Worm (Caenorhabditis elegans) whole organism, mixed stage, embryonic: Measurements from ENCODE around the gene bath-38.

Source experiments
- cnd-1 ChIP-seq: fragments of 200-800 bp; sonication (Bioruptor generic); optimal IDR thresholded peaks from 2 replicates; lab custom pipeline; 2018; ENCODE audit warnings: mild to moderate bottlenecking, missing genetic modification characterization, missing compliant biosample characterization
- drap-1 ChIP-seq: fragments of 200-800 bp; sonication (Bioruptor generic); optimal IDR thresholded peaks from 3 replicates; lab custom pipeline; 2018; ENCODE audit warnings: mild to moderate bottlenecking, missing genetic modification characterization, missing compliant biosample characterization
- ham-2 ChIP-seq: fragments of 200-800 bp; sonication (Bioruptor generic); optimal IDR thresholded peaks from 2 replicates; lab custom pipeline; 2018; ENCODE audit warnings: mild to moderate bottlenecking, missing genetic modification characterization, missing compliant biosample characterization
- hlh-1 ChIP-seq: fragments of 150-350 bp; optimal IDR thresholded peaks from 2 replicates; lab custom pipeline; 2014; ENCODE audit warnings: missing biosample characterization, missing genetic modification reagents, missing genetic modification characterization
- lin-13 ChIP-seq: fragments of 150-350 bp; optimal IDR thresholded peaks from 2 replicates; lab custom pipeline; 2014; ENCODE audit warnings: missing biosample characterization, missing genetic modification characterization
- mep-1 ChIP-seq: fragments of 150-350 bp; optimal IDR thresholded peaks from 2 replicates; lab custom pipeline; 2017; ENCODE audit warnings: missing biosample characterization, missing genetic modification reagents, missing genetic modification characterization, inconsistent platforms
- nhr-12 ChIP-seq: fragments of 150-350 bp; optimal IDR thresholded peaks from 2 replicates; lab custom pipeline; 2014; ENCODE audit warnings: missing biosample characterization, missing genetic modification characterization
- pha-4 ChIP-seq: fragments of 150-350 bp; optimal IDR thresholded peaks from 2 replicates; lab custom pipeline; 2018; ENCODE audit warnings: missing biosample characterization, missing genetic modification reagents, missing genetic modification characterization
- unc-62 ChIP-seq: fragments of 150-350 bp; optimal IDR thresholded peaks from 2 replicates; lab custom pipeline; 2014; ENCODE audit warnings: missing biosample characterization, missing genetic modification reagents, missing genetic modification characterization
- ztf-11 ChIP-seq: fragments of 150-350 bp; optimal IDR thresholded peaks from 2 replicates; lab custom pipeline; 2014; ENCODE audit warnings: missing biosample characterization, missing genetic modification characterization

DNA sequence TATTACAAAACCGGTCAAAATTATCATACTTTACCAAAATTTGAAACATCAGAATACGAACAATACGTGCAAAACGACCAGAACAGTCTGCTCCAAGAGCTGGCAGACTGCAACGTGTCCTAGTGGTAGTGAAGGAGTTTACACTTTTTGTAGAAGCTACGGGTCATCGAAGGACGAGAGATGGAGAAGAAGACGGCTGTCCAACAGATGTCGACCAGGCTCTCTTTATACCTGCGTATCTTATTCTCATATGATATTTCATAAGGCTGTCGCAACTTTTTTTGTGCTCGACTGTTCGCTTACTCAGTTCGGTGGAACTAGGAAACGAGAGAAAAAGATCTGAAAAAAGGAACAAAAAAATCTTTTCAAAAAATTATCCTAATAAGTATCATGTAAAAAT is 5.3 kb downstream of the bath-38 start, which contains the start of gene let-268:
- no peak for TF ChIP-seq nhr-12 (tag; lab: Kevin White, UChicago)
- no peak for TF ChIP-seq ztf-11 (tag; lab: Kevin White, UChicago)
- no peak for TF ChIP-seq unc-62 (GFP tag; lab: Kevin White, UChicago)
- no peak for TF ChIP-seq cnd-1 (tag; lab: Kevin White, UChicago)
- TF ChIP-seq lin-13 (tag; lab: Kevin White, UChicago), result no peak
- no peak for TF ChIP-seq pha-4
- TF ChIP-seq drap-1 (GFP tag; lab: Kevin White, UChicago), result no peak
- TF ChIP-seq mep-1, result no peak
- TF ChIP-seq hlh-1 (tag; lab: Kevin White, UChicago), result peak; percentile 99
- TF ChIP-seq ham-2 (GFP tag; lab: Kevin White, UChicago), result no peak
